Fruit fly (Drosophila melanogaster) whole organism, embryonic: ENCODE results near the gene niki.
A peak's percentile ranks its signal among the peaks of the same experiment; 100 is the strongest.

Source experiments
- Atf6 ChIP-seq: fragments of 200-800 bp; sonication (Bioruptor generic); IDR thresholded peaks from 2 replicates; pipeline ENCODE4 v1.3.6; 2022; ENCODE audit warnings: missing biosample characterization, missing genetic modification characterization
- CG11093 ChIP-seq: fragments of 200-800 bp; sonication (Bioruptor generic); IDR thresholded peaks from 3 replicates; pipeline ENCODE4 v1.3.6; 2022; ENCODE audit warnings: missing biosample characterization, missing genetic modification characterization
- CG11247 ChIP-seq: fragments of 200-800 bp; sonication (Bioruptor generic); IDR thresholded peaks from 2 replicates; pipeline ENCODE4 v1.3.6; 2022; ENCODE audit warnings: missing biosample characterization, missing genetic modification characterization
- CG11504 ChIP-seq: fragments of 200-800 bp; sonication (Bioruptor generic); optimal IDR thresholded peaks from 3 replicates; lab custom pipeline; 2019; ENCODE audit warnings: missing biosample characterization, mild to moderate bottlenecking, missing genetic modification characterization, moderate library complexity
- CG13287 ChIP-seq: fragments of 200-800 bp; sonication (Bioruptor generic); IDR thresholded peaks from 2 replicates; pipeline ENCODE4 v1.3.6; 2022; ENCODE audit warnings: missing biosample characterization, missing genetic modification characterization; ENCODE audit not compliant: partially characterized antibody
- CG14050 ChIP-seq: fragments of 200-800 bp; sonication (Bioruptor generic); IDR thresholded peaks from 3 replicates; pipeline ENCODE4 v1.3.6; 2022; ENCODE audit warnings: missing biosample characterization, missing genetic modification characterization
- CG14441 ChIP-seq: fragments of 200-800 bp; sonication (Bioruptor generic); IDR thresholded peaks from 2 replicates; pipeline ENCODE4 v1.3.6; 2022; ENCODE audit warnings: missing biosample characterization, missing genetic modification characterization
- CG17359 ChIP-seq: fragments of 200-800 bp; sonication (Bioruptor generic); optimal IDR thresholded peaks from 3 replicates; lab custom pipeline; 2018; ENCODE audit warnings: missing biosample characterization, mild to moderate bottlenecking, missing genetic modification characterization, moderate library complexity
- CG18011 ChIP-seq: fragments of 200-800 bp; sonication (Bioruptor generic); optimal IDR thresholded peaks from 2 replicates; lab custom pipeline; 2017; ENCODE audit warnings: missing biosample characterization, missing genetic modification characterization, mild to moderate bottlenecking, moderate library complexity, missing genotype
- CG2712 ChIP-seq: fragments of 200-800 bp; optimal IDR thresholded peaks from 3 replicates; lab custom pipeline; 2019; ENCODE audit warnings: missing biosample characterization, mild to moderate bottlenecking, missing genetic modification characterization, moderate library complexity
- CG31441 ChIP-seq: fragments of 200-800 bp; sonication (Bioruptor generic); IDR thresholded peaks from 2 replicates; pipeline ENCODE4 v1.3.6; 2022; ENCODE audit warnings: missing biosample characterization, missing genetic modification characterization
- CG3163 ChIP-seq: fragments of 200-800 bp; sonication (Bioruptor generic); optimal IDR thresholded peaks from 3 replicates; lab custom pipeline; 2016; ENCODE audit warnings: missing biosample characterization, missing genetic modification characterization
- CG3407 ChIP-seq: fragments of 200-800 bp; sonication (Bioruptor generic); optimal IDR thresholded peaks from 2 replicates; lab custom pipeline; 2018; ENCODE audit warnings: missing biosample characterization, mild to moderate bottlenecking, missing genetic modification characterization
- CG34422 ChIP-seq: fragments of 200-800 bp; sonication (Bioruptor generic); IDR thresholded peaks from 3 replicates; pipeline ENCODE4 v1.3.6; 2022; ENCODE audit warnings: missing biosample characterization, missing genetic modification characterization
- CG4854 ChIP-seq: fragments of 200-800 bp; sonication (Bioruptor generic); optimal IDR thresholded peaks from 2 replicates; lab custom pipeline; 2016; ENCODE audit warnings: missing biosample characterization, missing genetic modification characterization, inconsistent platforms
- CG5180 ChIP-seq: fragments of 200-800 bp; sonication (Bioruptor generic); optimal IDR thresholded peaks from 3 replicates; lab custom pipeline; 2017; ENCODE audit warnings: missing biosample characterization, missing genetic modification characterization, mild to moderate bottlenecking, moderate library complexity, missing genetic modification reagents
- CG7271 ChIP-seq: fragments of 200-800 bp; sonication (Bioruptor generic); optimal IDR thresholded peaks from 2 replicates; lab custom pipeline; 2018; ENCODE audit warnings: missing biosample characterization, mild to moderate bottlenecking, missing genetic modification characterization, moderate library complexity
- D ChIP-seq, 2 experiments: fragments of 200-800 bp in 1 of 2; fragments of >200 bp in 1 of 2; sonication (Bioruptor generic) in 1 of 2; optimal IDR thresholded peaks; 2 replicates in 1 of 2; 3 replicates in 1 of 2; lab custom pipeline; 2017; ENCODE audit warnings: mild to moderate bottlenecking in 1 of 2, missing biosample characterization in 1 of 2, missing genetic modification characterization in 1 of 2, missing genetic modification reagents in 1 of 2
- Eip74EF ChIP-seq, 2 experiments: fragments of 200-800 bp in 1 of 2; fragments of >200 bp in 1 of 2; sonication (Bioruptor generic) in 1 of 2; optimal IDR thresholded peaks; 2 replicates each; lab custom pipeline; 2017 to 2019; ENCODE audit warnings: missing biosample characterization in 2 of 2, missing genetic modification characterization in 2 of 2, mild to moderate bottlenecking in 1 of 2, moderate library complexity in 1 of 2
- Ets65A ChIP-seq: fragments of 200-800 bp; sonication (Bioruptor generic); peaks from one replicate; lab custom pipeline; 2016; ENCODE audit warnings: missing biosample characterization, missing genetic modification characterization
- H2.0 ChIP-seq: fragments of 200-800 bp; sonication (Bioruptor generic); IDR thresholded peaks from 2 replicates; pipeline ENCODE4 v1.3.6; 2022; ENCODE audit warnings: missing biosample characterization, missing genetic modification characterization
- Hr3 ChIP-seq: fragments of 200-800 bp; sonication (Bioruptor generic); optimal IDR thresholded peaks from 3 replicates; lab custom pipeline; 2016; ENCODE audit warnings: missing biosample characterization, missing genetic modification characterization
- Lim3 ChIP-seq: fragments of 200-800 bp; sonication (Bioruptor generic); IDR thresholded peaks from 2 replicates; pipeline ENCODE4 v1.3.6; 2022; ENCODE audit warnings: missing biosample characterization, missing genetic modification characterization
- Meics ChIP-seq: fragments of 200-800 bp; sonication (Bioruptor generic); optimal IDR thresholded peaks from 2 replicates; lab custom pipeline; 2017; ENCODE audit warnings: missing biosample characterization, mild to moderate bottlenecking, missing genetic modification characterization
- Pdp1 ChIP-seq, 2 experiments: fragments of 200-800 bp; sonication (Bioruptor generic); optimal IDR thresholded peaks; 3 replicates each; lab custom pipeline; 2016; ENCODE audit warnings: missing biosample characterization in 2 of 2, missing genetic modification characterization in 2 of 2, mild to moderate bottlenecking in 1 of 2, moderate library complexity in 1 of 2
- Ptx1 ChIP-seq: fragments of 200-800 bp; sonication (Bioruptor generic); IDR thresholded peaks from 2 replicates; pipeline ENCODE4 v1.3.6; 2022; ENCODE audit warnings: missing biosample characterization, missing genetic modification characterization
- Rfx ChIP-seq: fragments of 200-800 bp; sonication (Bioruptor generic); IDR thresholded peaks from 2 replicates; pipeline ENCODE4 v1.3.6; 2022; ENCODE audit warnings: missing biosample characterization, missing genetic modification characterization
- TFAM ChIP-seq: fragments of 200-800 bp; sonication (Bioruptor generic); optimal IDR thresholded peaks from 2 replicates; lab custom pipeline; 2017; ENCODE audit warnings: missing biosample characterization, missing genetic modification characterization, inconsistent platforms
- Tbp ChIP-seq: fragments of >200 bp; optimal IDR thresholded peaks from 2 replicates; lab custom pipeline; 2018; ENCODE audit warnings: missing biosample characterization, missing genetic modification characterization
- Trl ChIP-seq, 3 experiments: fragments of >200 bp in 2 of 3; fragments of 200-800 bp in 1 of 3; sonication (Bioruptor generic) in 1 of 3; optimal IDR thresholded peaks; 2 replicates in 1 of 3; 3 replicates in 2 of 3; lab custom pipeline; 2016 to 2017; ENCODE audit warnings: missing biosample characterization in 1 of 3, missing genetic modification characterization in 1 of 3
- Usf ChIP-seq: fragments of 200-800 bp; sonication (Bioruptor generic); optimal IDR thresholded peaks from 2 replicates; lab custom pipeline; 2017; ENCODE audit warnings: missing genotype, missing biosample characterization, missing genetic modification characterization
- YL-1 ChIP-seq: fragments of 200-800 bp; sonication (Bioruptor generic); optimal IDR thresholded peaks from 3 replicates; lab custom pipeline; 2017; ENCODE audit warnings: missing biosample characterization, mild to moderate bottlenecking, missing genetic modification characterization
- bcd ChIP-seq: fragments of 200-800 bp; sonication (Bioruptor generic); optimal IDR thresholded peaks from 2 replicates; lab custom pipeline; 2017; ENCODE audit warnings: missing biosample characterization, mild to moderate bottlenecking, missing genetic modification characterization
- cad ChIP-seq: fragments of >200 bp; optimal IDR thresholded peaks from 2 replicates; lab custom pipeline; 2017; ENCODE audit warnings: missing biosample characterization, missing genetic modification characterization
- cg ChIP-seq: fragments of 200-800 bp; sonication (Bioruptor generic); optimal IDR thresholded peaks from 3 replicates; lab custom pipeline; 2019; ENCODE audit warnings: missing biosample characterization, mild to moderate bottlenecking, missing genetic modification characterization, moderate library complexity
- ci ChIP-seq: fragments of 200-800 bp; sonication (Bioruptor generic); IDR thresholded peaks from 3 replicates; pipeline ENCODE4 v1.3.6; 2022; ENCODE audit warnings: missing biosample characterization, missing genetic modification characterization
- disco-r ChIP-seq: fragments of 200-800 bp; sonication (Bioruptor generic); optimal IDR thresholded peaks from 2 replicates; lab custom pipeline; 2016; ENCODE audit warnings: missing biosample characterization, missing genetic modification characterization
- gro ChIP-seq: fragments of 200-800 bp; sonication (Bioruptor generic); optimal IDR thresholded peaks from 2 replicates; lab custom pipeline; 2016; ENCODE audit warnings: missing biosample characterization, missing genetic modification characterization
- lmd ChIP-seq: fragments of 200-800 bp; sonication (Bioruptor generic); IDR thresholded peaks from 2 replicates; pipeline ENCODE4 v1.3.6; 2022; ENCODE audit warnings: missing biosample characterization, missing genetic modification characterization
- mam ChIP-seq: fragments of 200-800 bp; sonication (Bioruptor generic); optimal IDR thresholded peaks from 3 replicates; lab custom pipeline; 2016; ENCODE audit warnings: missing biosample characterization, missing genetic modification characterization
- mirr ChIP-seq: fragments of 200-800 bp; sonication (Bioruptor generic); optimal IDR thresholded peaks from 3 replicates; lab custom pipeline; 2018; ENCODE audit warnings: missing biosample characterization, mild to moderate bottlenecking, missing genetic modification characterization
- otp ChIP-seq: fragments of 200-800 bp; sonication (Bioruptor generic); IDR thresholded peaks from 3 replicates; pipeline ENCODE4, ENCODE4 v1.3.6; 2022; ENCODE audit warnings: missing biosample characterization, missing genetic modification characterization
- p53 ChIP-seq: fragments of 200-800 bp; sonication (Bioruptor generic); optimal IDR thresholded peaks from 2 replicates; lab custom pipeline; 2016; ENCODE audit warnings: missing biosample characterization, missing genetic modification characterization
- psq ChIP-seq: fragments of 200-800 bp; sonication (Bioruptor generic); optimal IDR thresholded peaks from 2 replicates; lab custom pipeline; 2017; ENCODE audit warnings: missing biosample characterization, missing genetic modification characterization
- sens ChIP-seq: fragments of 200-800 bp; sonication (Bioruptor generic); peaks from one replicate; lab custom pipeline; 2016; ENCODE audit warnings: missing biosample characterization, missing genetic modification characterization
- so ChIP-seq: fragments of 200-800 bp; sonication (Bioruptor generic); IDR thresholded peaks from 3 replicates; pipeline ENCODE4 v1.3.6; 2022; ENCODE audit warnings: missing biosample characterization, missing genetic modification characterization
- trem ChIP-seq: fragments of 200-800 bp; optimal IDR thresholded peaks from 3 replicates; lab custom pipeline; 2019; ENCODE audit warnings: missing biosample characterization, mild to moderate bottlenecking, missing genetic modification characterization, moderate library complexity
- trh ChIP-seq: fragments of 200-800 bp; sonication (Bioruptor generic); optimal IDR thresholded peaks from 2 replicates; lab custom pipeline; 2016; ENCODE audit warnings: missing biosample characterization, missing genetic modification characterization
- twi ChIP-seq: fragments of 200-800 bp; optimal IDR thresholded peaks from 2 replicates; lab custom pipeline; 2019; ENCODE audit warnings: missing biosample characterization, mild to moderate bottlenecking, missing genetic modification characterization, moderate library complexity
- tx ChIP-seq: fragments of 200-800 bp; sonication (Bioruptor generic); optimal IDR thresholded peaks from 2 replicates; lab custom pipeline; 2016; ENCODE audit warnings: missing biosample characterization, missing genetic modification characterization
- zfh1 ChIP-seq: fragments of 200-800 bp; sonication (Bioruptor generic); IDR thresholded peaks from 3 replicates; pipeline ENCODE4 v1.3.6; 2022; ENCODE audit warnings: missing biosample characterization, missing genetic modification characterization

Gene niki

dm6 chr3R:24829887-24830351 lies 4.5 kb upstream of the niki start, which contains the start of the genes Kaz and CG43273 (continued):
- peak; percentile 43 for TF ChIP-seq psq (GFP tag; lab: Kevin White, UChicago)
- TF ChIP-seq p53 (GFP tag; lab: Kevin White, UChicago) = no peak
- TF ChIP-seq disco-r (GFP tag; lab: Kevin White, UChicago) = no peak
- TF ChIP-seq Pdp1 (GFP tag; optimal IDR thresholded peaks at IDR 0.05; lab: Kevin White, UChicago) = no peak
- TF ChIP-seq Hr3 = peak; percentile 48
- no peak for TF ChIP-seq Tbp (GFP tag; lab: Kevin White, UChicago)
- no peak for TF ChIP-seq ci (GFP tag; lab: Robert Waterston, UW)
- TF ChIP-seq Usf (GFP tag; lab: Kevin White, UChicago) = no peak
- TF ChIP-seq CG34422 (GFP tag; lab: Robert Waterston, UW) = 0 out of 3 replicates have a peak, but pooled peaks have one; percentile 52
- no peak for TF ChIP-seq trh (GFP tag; lab: Kevin White, UChicago)
- TF ChIP-seq lmd (GFP tag; lab: Robert Waterston, UW) = peak; percentile 34; the same call in 1 of the 2 replicates
- no peak; the same call in 1 of the 2 replicates for TF ChIP-seq H2.0 (GFP tag; lab: Robert Waterston, UW)
- peak; percentile 22; the same call in 1 of the 2 replicates for TF ChIP-seq CG13287 (GFP tag; lab: Robert Waterston, UW)
- peak; percentile 87 for TF ChIP-seq Ets65A (GFP tag; lab: Kevin White, UChicago)
- TF ChIP-seq bcd = peak; percentile 67
- peak; percentile 46 for TF ChIP-seq CG17359 (tag; lab: Kevin White, UChicago)
- TF ChIP-seq sens (GFP tag; lab: Kevin White, UChicago) = peak; percentile 81
- TF ChIP-seq CG5180 = no peak
- no peak for TF ChIP-seq tx (GFP tag; lab: Kevin White, UChicago)
- no peak for TF ChIP-seq CG11247 (GFP tag; lab: Robert Waterston, UW)
- no peak for TF ChIP-seq otp (GFP tag; lab: Robert Waterston, UW)
- TF ChIP-seq Meics = peak; percentile 58
- TF ChIP-seq Atf6 (GFP tag; lab: Robert Waterston, UW) = no peak
- no peak for TF ChIP-seq mirr
- no peak for TF ChIP-seq CG3163 (GFP tag; lab: Kevin White, UChicago)
- TF ChIP-seq CG4854 (GFP tag; lab: Kevin White, UChicago) = no peak
- peak; percentile 70 for TF ChIP-seq CG2712
- no peak for TF ChIP-seq cg (GFP tag; lab: Kevin White, UChicago)
- TF ChIP-seq Lim3 (GFP tag; lab: Robert Waterston, UW) = no peak
- peak; percentile 69 for TF ChIP-seq YL-1 (GFP tag; lab: Kevin White, UChicago)
- peak; percentile 12 for TF ChIP-seq mam (GFP tag; lab: Kevin White, UChicago)
- TF ChIP-seq TFAM = no peak
- TF ChIP-seq CG14441 = no peak
- no peak for TF ChIP-seq CG14050 (GFP tag; lab: Robert Waterston, UW)
- no peak for TF ChIP-seq so
- no peak for TF ChIP-seq D (optimal IDR thresholded peaks at IDR 0.05; lab: Kevin White, UChicago)
- TF ChIP-seq D (GFP tag; optimal IDR thresholded peaks at IDR 0.05; lab: Kevin White, UChicago) = no peak
- no peak for TF ChIP-seq twi (tag; lab: Kevin White, UChicago)
- TF ChIP-seq CG18011 (GFP tag; lab: Kevin White, UChicago) = peak; percentile 57
- no peak for TF ChIP-seq CG11504 (tag; lab: Kevin White, UChicago)
- TF ChIP-seq Eip74EF (GFP tag; optimal IDR thresholded peaks at IDR 0.05; lab: Kevin White, UChicago) = no peak
- no peak for TF ChIP-seq gro (GFP tag; lab: Kevin White, UChicago)
- TF ChIP-seq Rfx = peak; percentile 73
- peak; percentile 34; the same call in 1 of the 3 replicates for TF ChIP-seq zfh1 (GFP tag; lab: Robert Waterston, UW)
- TF ChIP-seq CG3407 (GFP tag; lab: Kevin White, UChicago) = no peak
- no peak for TF ChIP-seq CG11093 (GFP tag; lab: Robert Waterston, UW)
- peak; percentile 86 for TF ChIP-seq trem
- no peak; the same call in 1 of the 2 replicates for TF ChIP-seq CG31441 (GFP tag; lab: Robert Waterston, UW)
- TF ChIP-seq Trl (optimal IDR thresholded peaks at IDR 0.05; lab: Kevin White, UChicago) = no peak
- TF ChIP-seq Trl (GFP tag; optimal IDR thresholded peaks at IDR 0.05; lab: Kevin White, UChicago) = no peak
- no peak for TF ChIP-seq cad (GFP tag; lab: Kevin White, UChicago)
- TF ChIP-seq Ptx1 (GFP tag; lab: Robert Waterston, UW) = peak; percentile 75
- peak; percentile 2 for TF ChIP-seq CG7271 (tag; lab: Kevin White, UChicago)
